Fruit fly (Drosophila melanogaster) whole organism, pupa: ENCODE measurements around the gene CG11349.

Experiments
- CG10348 ChIP-seq: fragments of 200-800 bp; sonication (Bioruptor generic); IDR thresholded peaks from 2 replicates; pipeline ENCODE4 v1.3.6; 2022; ENCODE audit warnings: missing biosample characterization, missing genetic modification characterization
- CG12605 ChIP-seq: fragments of 200-800 bp; sonication (Bioruptor generic); IDR thresholded peaks from 2 replicates; pipeline ENCODE4 v1.3.6; 2022; ENCODE audit warnings: missing biosample characterization, missing genetic modification characterization
- CG13204 ChIP-seq: fragments of 200-800 bp; sonication (Bioruptor generic); optimal IDR thresholded peaks from 2 replicates; lab custom pipeline; 2018; ENCODE audit warnings: missing biosample characterization, mild to moderate bottlenecking, missing genetic modification characterization, moderate library complexity
- CG14655 ChIP-seq: fragments of 200-800 bp; sonication (Bioruptor generic); optimal IDR thresholded peaks from 3 replicates; lab custom pipeline; 2017; ENCODE audit warnings: mild to moderate bottlenecking, missing biosample characterization, missing genetic modification reagents, missing genetic modification characterization
- CG15710 ChIP-seq: fragments of 200-800 bp; sonication (Bioruptor generic); optimal IDR thresholded peaks from 2 replicates; lab custom pipeline; 2018; ENCODE audit warnings: missing biosample characterization, mild to moderate bottlenecking, missing genetic modification characterization, moderate library complexity
- CG17806 ChIP-seq: fragments of 200-800 bp; sonication (Bioruptor generic); optimal IDR thresholded peaks from 2 replicates; lab custom pipeline; 2018; ENCODE audit warnings: missing biosample characterization, mild to moderate bottlenecking, missing genetic modification characterization, moderate library complexity
- CG32121 ChIP-seq: fragments of 200-800 bp; sonication (Bioruptor generic); IDR thresholded peaks from 2 replicates; pipeline ENCODE4 v1.3.6; 2022; ENCODE audit warnings: missing biosample characterization, missing genetic modification characterization
- CG34367 ChIP-seq: fragments of 200-800 bp; sonication (Bioruptor generic); optimal IDR thresholded peaks from 2 replicates; lab custom pipeline; 2018; ENCODE audit warnings: missing biosample characterization, mild to moderate bottlenecking, missing genetic modification characterization
- CG4496 ChIP-seq: fragments of 200-800 bp; sonication (Bioruptor generic); IDR thresholded peaks from 3 replicates; pipeline ENCODE4 v1.3.6; 2022; ENCODE audit warnings: missing biosample characterization, missing genetic modification characterization
- CG8159 ChIP-seq: fragments of 200-800 bp; sonication (Bioruptor generic); optimal IDR thresholded peaks from 3 replicates; lab custom pipeline; 2018; ENCODE audit warnings: missing biosample characterization, mild to moderate bottlenecking, missing genetic modification characterization, moderate library complexity
- CG8301 ChIP-seq: fragments of 200-800 bp; sonication (Bioruptor generic); optimal IDR thresholded peaks from 2 replicates; lab custom pipeline; 2018; ENCODE audit warnings: missing biosample characterization, mild to moderate bottlenecking, missing genetic modification characterization
- CG9948 ChIP-seq: fragments of 200-800 bp; sonication (Bioruptor generic); optimal IDR thresholded peaks from 2 replicates; lab custom pipeline; 2018; ENCODE audit warnings: missing biosample characterization, mild to moderate bottlenecking, missing genetic modification characterization, moderate library complexity
- D1 ChIP-seq: fragments of 200-800 bp; sonication (Bioruptor generic); optimal IDR thresholded peaks from 2 replicates; lab custom pipeline; 2018; ENCODE audit warnings: missing biosample characterization, mild to moderate bottlenecking, missing genetic modification characterization, moderate library complexity
- EcR ChIP-seq: fragments of 200-800 bp; sonication (Bioruptor generic); optimal IDR thresholded peaks from 3 replicates; lab custom pipeline; 2019; ENCODE audit warnings: missing biosample characterization, missing genetic modification characterization, mild to moderate bottlenecking, moderate library complexity, missing genetic modification reagents
- Ets98B ChIP-seq: fragments of 200-800 bp; sonication (Bioruptor generic); IDR thresholded peaks from 2 replicates; pipeline ENCODE4 v1.3.6; 2022; ENCODE audit warnings: missing biosample characterization, missing genetic modification characterization
- Pif1B ChIP-seq: fragments of 200-800 bp; sonication (Bioruptor generic); optimal IDR thresholded peaks from 3 replicates; lab custom pipeline; 2016; ENCODE audit warnings: missing biosample characterization, missing genetic modification characterization
- Snoo ChIP-seq: fragments of 200-800 bp; sonication (Bioruptor generic); optimal IDR thresholded peaks from 3 replicates; lab custom pipeline; 2017; ENCODE audit warnings: missing biosample characterization, mild to moderate bottlenecking, missing genetic modification characterization, inconsistent platforms
- fd96Ca ChIP-seq: fragments of 200-800 bp; sonication (Bioruptor generic); IDR thresholded peaks from 3 replicates; pipeline ENCODE4 v1.3.6; 2022; ENCODE audit warnings: missing biosample characterization, missing genetic modification characterization
- gl ChIP-seq: fragments of 200-800 bp; sonication (Bioruptor generic); optimal IDR thresholded peaks from 2 replicates; lab custom pipeline; 2018; ENCODE audit warnings: missing biosample characterization, mild to moderate bottlenecking, missing genetic modification characterization
- rn ChIP-seq: fragments of 200-800 bp; sonication (Bioruptor generic); IDR thresholded peaks from 2 replicates; pipeline ENCODE4 v1.3.6; 2022; ENCODE audit warnings: missing biosample characterization, missing genetic modification characterization

CG11349 gene

dm6 chr3L:4472768-4473167 is at the start of gene CG11349:
TSS of gene CG11349 (plus strand) at chr3L:4473068.
- no peak for TF ChIP-seq CG13204 (GFP tag; lab: Kevin White, UChicago)
- no peak for TF ChIP-seq CG12605
- TF ChIP-seq D1 (tag; lab: Kevin White, UChicago) = no peak
- no peak for TF ChIP-seq CG8159 (tag; lab: Kevin White, UChicago)
- TF ChIP-seq Pif1B (GFP tag; lab: Kevin White, UChicago) = no peak
- TF ChIP-seq CG32121 (GFP tag; lab: Robert Waterston, UW) = no peak
- TF ChIP-seq Ets98B (GFP tag; lab: Robert Waterston, UW) = no peak
- TF ChIP-seq EcR (GFP tag; lab: Kevin White, UChicago) = no peak
- no peak for TF ChIP-seq CG34367
- TF ChIP-seq CG9948 (tag; lab: Kevin White, UChicago) = no peak
- no peak for TF ChIP-seq CG15710

dm6 chr3L:4426581-4426980 is 46.3 kb upstream of the CG11349 start:
- TF ChIP-seq Snoo (tag; lab: Kevin White, UChicago) = no peak
- TF ChIP-seq CG4496 (GFP tag; lab: Robert Waterston, UW) = no peak
- no peak for TF ChIP-seq fd96Ca (GFP tag; lab: Robert Waterston, UW)
- no peak for TF ChIP-seq EcR (GFP tag; lab: Kevin White, UChicago)
- no peak for TF ChIP-seq CG12605
- no peak for TF ChIP-seq CG9948 (tag; lab: Kevin White, UChicago)

dm6 chr3L:4428918-4429546 is 43.8 kb upstream of the CG11349 start, which contains the start of gene nAChRbeta1:
TSS of gene nAChRbeta1 (plus strand) at chr3L:4429349.
- no peak for TF ChIP-seq CG4496 (GFP tag; lab: Robert Waterston, UW)
- no peak for TF ChIP-seq CG10348 (GFP tag; lab: Robert Waterston, UW)
- TF ChIP-seq Pif1B (GFP tag; lab: Kevin White, UChicago) = no peak
- no peak for TF ChIP-seq CG9948 (tag; lab: Kevin White, UChicago)
- no peak for TF ChIP-seq CG14655 (GFP tag; lab: Kevin White, UChicago)
- no peak for TF ChIP-seq Snoo (tag; lab: Kevin White, UChicago)
- TF ChIP-seq CG15710 = no peak
- TF ChIP-seq rn (GFP tag; lab: Robert Waterston, UW) = no peak
- TF ChIP-seq CG13204 (GFP tag; lab: Kevin White, UChicago) = no peak
- no peak for TF ChIP-seq gl (tag; lab: Kevin White, UChicago)
- TF ChIP-seq Ets98B (GFP tag; lab: Robert Waterston, UW) = no peak
- TF ChIP-seq D1 (tag; lab: Kevin White, UChicago) = no peak
- TF ChIP-seq CG32121 (GFP tag; lab: Robert Waterston, UW) = no peak
- no peak for TF ChIP-seq CG8159 (tag; lab: Kevin White, UChicago)
- TF ChIP-seq CG34367 = no peak
- no peak for TF ChIP-seq fd96Ca (GFP tag; lab: Robert Waterston, UW)
- no peak for TF ChIP-seq CG17806 (tag; lab: Kevin White, UChicago)
- no peak for TF ChIP-seq EcR (GFP tag; lab: Kevin White, UChicago)

- TF ChIP-seq Pif1B (GFP tag; lab: Kevin White, UChicago) (no peak), CG8301 (tag; lab: Kevin White, UChicago) (no peak), CG12605 (no peak), CG8159 (tag; lab: Kevin White, UChicago) (no peak), gl (tag; lab: Kevin White, UChicago) (no peak), CG15710 (no peak)
These were observed 42.5 kb upstream of the CG11349 start for dm6 chr3L:4430331-4430730.

- TF ChIP-seq Snoo (tag; lab: Kevin White, UChicago) (no peak), CG12605 (no peak), CG32121 (GFP tag; lab: Robert Waterston, UW) (no peak), CG8301 (tag; lab: Kevin White, UChicago) (no peak)
These were observed 41.6 kb upstream of the CG11349 start for dm6 chr3L:4431111-4431730.

DNA sequence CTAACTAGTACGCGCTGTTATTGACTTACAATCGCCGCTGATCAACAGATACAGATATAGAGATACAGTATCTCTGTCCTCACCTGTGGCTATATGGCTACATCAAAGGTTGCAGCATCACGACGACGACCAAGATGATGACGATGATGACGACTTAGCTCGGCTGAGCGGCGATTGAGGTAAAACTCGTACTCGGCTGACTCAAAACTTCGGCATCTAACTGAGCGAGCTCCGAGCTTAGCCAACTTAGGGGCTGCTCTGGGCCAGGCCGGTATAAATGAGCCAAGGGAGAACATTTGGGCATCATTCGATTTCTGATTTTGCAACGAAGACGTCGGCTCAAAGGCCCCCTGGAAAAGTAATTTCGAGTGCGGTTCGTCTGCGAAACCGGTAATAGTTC is 36.4 kb upstream of the CG11349 start, which contains the start of gene CG15021:
CG15021 (plus strand) TSS at position 301 of the 400 bp plus-strand sequence.
- TF ChIP-seq Ets98B (GFP tag; lab: Robert Waterston, UW) = no peak
- no peak for TF ChIP-seq CG9948 (tag; lab: Kevin White, UChicago)
- TF ChIP-seq Pif1B (GFP tag; lab: Kevin White, UChicago) = no peak
- TF ChIP-seq D1 (tag; lab: Kevin White, UChicago) = no peak
- TF ChIP-seq CG14655 (GFP tag; lab: Kevin White, UChicago) = no peak
- TF ChIP-seq CG8301 (tag; lab: Kevin White, UChicago) = no peak
- TF ChIP-seq CG8159 (tag; lab: Kevin White, UChicago) = no peak
- no peak for TF ChIP-seq gl (tag; lab: Kevin White, UChicago)
- TF ChIP-seq CG10348 (GFP tag; lab: Robert Waterston, UW) = no peak
- no peak for TF ChIP-seq CG13204 (GFP tag; lab: Kevin White, UChicago)
- TF ChIP-seq, all 21 proteins: peak for 0
